ENCODE assay signal across 4 fruit fly cellular contexts in the genomic region with DNA sequence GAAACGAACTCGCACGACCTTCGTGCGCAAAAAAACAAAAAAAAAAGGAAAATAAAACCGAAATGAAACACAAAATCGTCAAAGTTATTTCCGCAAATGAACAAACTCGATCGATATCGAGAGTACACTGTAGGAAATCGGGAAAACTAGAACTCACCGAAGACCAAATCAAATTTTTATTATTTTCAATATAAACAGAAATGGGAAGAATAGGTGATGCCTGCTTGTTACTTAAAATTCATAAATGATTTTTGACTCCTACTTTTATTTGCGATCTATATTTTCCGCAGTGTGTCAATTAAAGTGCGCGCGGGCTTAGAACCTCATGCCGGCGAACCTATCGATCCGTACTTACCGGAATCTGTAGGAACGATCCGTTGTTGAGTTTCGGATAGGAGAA.
A peak's percentile ranks its signal among the peaks of the same experiment; 100 is the strongest.
TF ChIP-seq lines count a peak whose summit lies in the region.

No protein-coding gene starts in this region.

- no peak for TF ChIP-seq CTCF in whole organism, embryonic (GFP tag; optimal IDR thresholded peaks at IDR 0.05; lab: Kevin White, UChicago)

TF ChIP-seq in whole organism, embryonic, 481 proteins besides CTCF, POLR2A, EP300 and RAD21 (continues in another document):
- TF ChIP-seq croc (GFP tag; conservative IDR thresholded peaks at IDR 0.05; lab: Robert Waterston, UW) (no peak), CG10147 (GFP tag; optimal IDR thresholded peaks at IDR 0.05; lab: Kevin White, UChicago) (no peak), fd3F (GFP tag; optimal IDR thresholded peaks at IDR 0.05; lab: Kevin White, UChicago) (no peak), CG8765 (GFP tag; IDR thresholded peaks at IDR 0.05; lab: Robert Waterston, UW) (no peak), dmrt11E (tag; optimal IDR thresholded peaks at IDR 0.05; lab: Kevin White, UChicago) (peak; percentile 13), CG7987 (GFP tag; optimal IDR thresholded peaks at IDR 0.05; lab: Kevin White, UChicago) (no peak), CG17568 (GFP tag; optimal IDR thresholded peaks at IDR 0.05; lab: Kevin White, UChicago) (no peak), nmo (GFP tag; optimal IDR thresholded peaks at IDR 0.05; lab: Kevin White, UChicago) (no peak), CG3847 (GFP tag; IDR thresholded peaks at IDR 0.05; lab: Robert Waterston, UW) (no peak), Eip74EF (GFP tag; optimal IDR thresholded peaks at IDR 0.05; lab: Kevin White, UChicago) (peak in 1 of 2 experiments; percentile 2), twi (tag; optimal IDR thresholded peaks at IDR 0.05; lab: Kevin White, UChicago) (no peak), chm (GFP tag; IDR thresholded peaks at IDR 0.05; lab: Robert Waterston, UW) (peak; percentile 34; the same call in 1 of the 2 replicates), Dll (GFP tag; IDR thresholded peaks at IDR 0.05; lab: Robert Waterston, UW; ENCODE audit: partially characterized antibody) (no peak), CG13894 (tag; optimal IDR thresholded peaks at IDR 0.05; lab: Kevin White, UChicago) (no peak), Trl (optimal IDR thresholded peaks at IDR 0.05; lab: Kevin White, UChicago) (no peak), Trl (GFP tag; optimal IDR thresholded peaks at IDR 0.05; lab: Kevin White, UChicago) (no peak), CrebB (tag; optimal IDR thresholded peaks at IDR 0.05; lab: Kevin White, UChicago) (no peak), CG6683 (GFP tag; optimal IDR thresholded peaks at IDR 0.05; lab: Kevin White, UChicago) (no peak), tio (GFP tag; optimal IDR thresholded peaks at IDR 0.05; lab: Kevin White, UChicago) (no peak), CG12104 (GFP tag; optimal IDR thresholded peaks at IDR 0.05; lab: Kevin White, UChicago) (no peak), Neu2 (GFP tag; optimal IDR thresholded peaks at IDR 0.05; lab: Kevin White, UChicago; ENCODE audit: borderline replicate concordance) (no peak), Hr78 (GFP tag; optimal IDR thresholded peaks at IDR 0.05; lab: Kevin White, UChicago) (no peak)

TF ChIP-seq in whole organism, prepupa, 60 proteins besides CTCF, POLR2A, EP300 and RAD21 (continues in another document):
- TF ChIP-seq esn (GFP tag; optimal IDR thresholded peaks at IDR 0.05; lab: Kevin White, UChicago) = peak; percentile 57
- TF ChIP-seq CG4318 (GFP tag; optimal IDR thresholded peaks at IDR 0.05; lab: Kevin White, UChicago) = no peak
- peak; percentile 34 for TF ChIP-seq CG31627 (GFP tag; optimal IDR thresholded peaks at IDR 0.05; lab: Kevin White, UChicago)
- TF ChIP-seq fd59A (GFP tag; optimal IDR thresholded peaks at IDR 0.05; lab: Kevin White, UChicago) = no peak
- TF ChIP-seq CG8632 (GFP tag; optimal IDR thresholded peaks at IDR 0.05; lab: Kevin White, UChicago) = peak; percentile 50
- TF ChIP-seq Eip78C (GFP tag; lab: Kevin White, UChicago) = peak; percentile 79
- no peak for TF ChIP-seq dac (GFP tag; optimal IDR thresholded peaks at IDR 0.05; lab: Kevin White, UChicago)
- peak; percentile 17 for TF ChIP-seq Ets96B (tag; optimal IDR thresholded peaks at IDR 0.05; lab: Kevin White, UChicago)
- no peak for TF ChIP-seq Lpt (GFP tag; optimal IDR thresholded peaks at IDR 0.05; lab: Kevin White, UChicago)
- TF ChIP-seq Blimp-1 (GFP tag; optimal IDR thresholded peaks at IDR 0.05; lab: Kevin White, UChicago) = no peak
- peak; percentile 37 for TF ChIP-seq pdm3 (GFP tag; optimal IDR thresholded peaks at IDR 0.05; lab: Kevin White, UChicago)
- TF ChIP-seq CG10669 (GFP tag; optimal IDR thresholded peaks at IDR 0.05; lab: Kevin White, UChicago) = peak; percentile 15
- TF ChIP-seq spab (GFP tag; optimal IDR thresholded peaks at IDR 0.05; lab: Kevin White, UChicago) = no peak
- TF ChIP-seq CG11762 (GFP tag; optimal IDR thresholded peaks at IDR 0.05; lab: Kevin White, UChicago; ENCODE audit: insufficient read depth) = peak; percentile 17
- no peak for TF ChIP-seq Hr38 (GFP tag; optimal IDR thresholded peaks at IDR 0.05; lab: Kevin White, UChicago)
- TF ChIP-seq CG6276 (GFP tag; optimal IDR thresholded peaks at IDR 0.05; lab: Kevin White, UChicago) = no peak
- TF ChIP-seq Smox (GFP tag; optimal IDR thresholded peaks at IDR 0.05; lab: Kevin White, UChicago) = peak; percentile 37
- peak; percentile 44 for TF ChIP-seq lz (GFP tag; optimal IDR thresholded peaks at IDR 0.05; lab: Kevin White, UChicago)
- TF ChIP-seq achi (GFP tag; optimal IDR thresholded peaks at IDR 0.05; lab: Kevin White, UChicago) = peak; percentile 37
- TF ChIP-seq svp (GFP tag; lab: Kevin White, UChicago) = peak; percentile 73
- TF ChIP-seq topi (GFP tag; optimal IDR thresholded peaks at IDR 0.05; lab: Kevin White, UChicago) = peak; percentile 51
- TF ChIP-seq Hr39 (GFP tag; optimal IDR thresholded peaks at IDR 0.05; lab: Kevin White, UChicago) = peak; percentile 40
- TF ChIP-seq Hr4 (GFP tag; optimal IDR thresholded peaks at IDR 0.05; lab: Kevin White, UChicago) = no peak

TF ChIP-seq in whole organism, pupa, 21 proteins besides CTCF, POLR2A, EP300 and RAD21:
- no peak for TF ChIP-seq Ets98B (GFP tag; IDR thresholded peaks at IDR 0.05; lab: Robert Waterston, UW)
- no peak for TF ChIP-seq D1 (tag; optimal IDR thresholded peaks at IDR 0.05; lab: Kevin White, UChicago)
- TF ChIP-seq CG12605 (GFP tag; IDR thresholded peaks at IDR 0.05; lab: Robert Waterston, UW) = no peak
- no peak for TF ChIP-seq CG32121 (GFP tag; IDR thresholded peaks at IDR 0.05; lab: Robert Waterston, UW)
- no peak for TF ChIP-seq CG13204 (GFP tag; optimal IDR thresholded peaks at IDR 0.05; lab: Kevin White, UChicago)
- TF ChIP-seq Pif1B (GFP tag; optimal IDR thresholded peaks at IDR 0.05; lab: Kevin White, UChicago) = peak; percentile 12
- no peak for TF ChIP-seq CG10348 (GFP tag; IDR thresholded peaks at IDR 0.05; lab: Robert Waterston, UW)
- TF ChIP-seq CG14655 (GFP tag; optimal IDR thresholded peaks at IDR 0.05; lab: Kevin White, UChicago) = no peak
- no peak for TF ChIP-seq EcR (GFP tag; optimal IDR thresholded peaks at IDR 0.05; lab: Kevin White, UChicago)
- TF ChIP-seq CG34367 (tag; optimal IDR thresholded peaks at IDR 0.05; lab: Kevin White, UChicago) = no peak
- peak; percentile 26 for TF ChIP-seq CG15710 (tag; optimal IDR thresholded peaks at IDR 0.05; lab: Kevin White, UChicago)
- TF ChIP-seq CG8159 (tag; optimal IDR thresholded peaks at IDR 0.05; lab: Kevin White, UChicago) = peak; percentile 43
- no peak for TF ChIP-seq CG8301 (tag; optimal IDR thresholded peaks at IDR 0.05; lab: Kevin White, UChicago)
- peak; percentile 14 for TF ChIP-seq CG9948 (tag; optimal IDR thresholded peaks at IDR 0.05; lab: Kevin White, UChicago)
- no peak for TF ChIP-seq gl (tag; optimal IDR thresholded peaks at IDR 0.05; lab: Kevin White, UChicago)
- TF ChIP-seq Snoo (tag; optimal IDR thresholded peaks at IDR 0.05; lab: Kevin White, UChicago) = peak; percentile 37
- no peak for TF ChIP-seq rn (GFP tag; IDR thresholded peaks at IDR 0.05; lab: Robert Waterston, UW)
- TF ChIP-seq fd96Ca (GFP tag; IDR thresholded peaks at IDR 0.05; lab: Robert Waterston, UW) = no peak
- TF ChIP-seq CG17806 (tag; optimal IDR thresholded peaks at IDR 0.05; lab: Kevin White, UChicago) = peak; percentile 40
- 0 out of 3 replicates have a peak, but pooled peaks have one; percentile 17 for TF ChIP-seq CG4496 (GFP tag; IDR thresholded peaks at IDR 0.05; lab: Robert Waterston, UW)
- TF ChIP-seq Pif1A (GFP tag; optimal IDR thresholded peaks at IDR 0.05; lab: Kevin White, UChicago) = peak; percentile 39

TF ChIP-seq in whole organism, wandering third instar larva, 38 proteins besides CTCF, POLR2A, EP300 and RAD21:
- TF ChIP-seq jim (GFP tag; optimal IDR thresholded peaks at IDR 0.05; lab: Kevin White, UChicago) (no peak), Hr78 (GFP tag; optimal IDR thresholded peaks at IDR 0.05; lab: Kevin White, UChicago) (no peak), h (GFP tag; optimal IDR thresholded peaks at IDR 0.05; lab: Kevin White, UChicago) (peak; percentile 45), foxo (GFP tag; optimal IDR thresholded peaks at IDR 0.05; lab: Kevin White, UChicago) (peak in 1 of 2 experiments; percentile 38), rgr (GFP tag; optimal IDR thresholded peaks at IDR 0.05; lab: Kevin White, UChicago) (peak; percentile 9), psq (GFP tag; optimal IDR thresholded peaks at IDR 0.05; lab: Kevin White, UChicago) (peak; percentile 12), sage (GFP tag; optimal IDR thresholded peaks at IDR 0.05; lab: Kevin White, UChicago) (peak; percentile 5), woc (GFP tag; optimal IDR thresholded peaks at IDR 0.05; lab: Kevin White, UChicago) (no peak), Mio (GFP tag; optimal IDR thresholded peaks at IDR 0.05; lab: Kevin White, UChicago) (no peak), Sp1 (GFP tag; optimal IDR thresholded peaks at IDR 0.05; lab: Kevin White, UChicago) (peak; percentile 38), sv (GFP tag; optimal IDR thresholded peaks at IDR 0.05; lab: Kevin White, UChicago) (no peak), usp (GFP tag; optimal IDR thresholded peaks at IDR 0.05; lab: Kevin White, UChicago) (no peak), HLH106 (tag; optimal IDR thresholded peaks at IDR 0.05; lab: Kevin White, UChicago) (peak; percentile 48)

Comparison
In these comparisons a context has a peak if more than half of its experiments do, and no peak if none do; other contexts are left out.
1. Of the 7 proteins assayed by ChIP-seq in both whole organism, embryonic and whole organism, prepupa: peak only in whole organism, embryonic: none; only in whole organism, prepupa: Hr39 and Sox102F; in both: none; in neither: 5.